Fruit fly (Drosophila melanogaster) whole organism, embryonic: Measurements from ENCODE around the gene Kap3.

ENCODE experiments used
- Bgb ChIP-seq: fragments of 200-800 bp; sonication (Bioruptor generic); IDR thresholded peaks from 2 replicates; pipeline ENCODE4 v1.3.6; 2022; ENCODE audit warnings: missing biosample characterization, missing genetic modification characterization; ENCODE audit not compliant: partially characterized antibody
- BtbVII ChIP-seq: fragments of 200-800 bp; sonication (Bioruptor generic); optimal IDR thresholded peaks from 3 replicates; lab custom pipeline; 2017; ENCODE audit warnings: missing biosample characterization, mild to moderate bottlenecking, missing genetic modification characterization
- CG10565 ChIP-seq: fragments of 200-800 bp; sonication (Bioruptor generic); optimal IDR thresholded peaks from 3 replicates; lab custom pipeline; 2016; ENCODE audit warnings: missing biosample characterization, mild to moderate bottlenecking, missing genetic modification characterization
- CG10654 ChIP-seq: fragments of 200-800 bp; sonication (Bioruptor generic); optimal IDR thresholded peaks from 2 replicates; lab custom pipeline; 2016; ENCODE audit warnings: missing biosample characterization, missing genetic modification characterization
- CG11560 ChIP-seq: fragments of 200-800 bp; sonication (Bioruptor generic); IDR thresholded peaks from 3 replicates; pipeline ENCODE4 v1.3.6; 2022; ENCODE audit warnings: missing biosample characterization, missing genetic modification characterization
- CG11695 ChIP-seq: fragments of 200-800 bp; sonication (Bioruptor generic); IDR thresholded peaks from 3 replicates; pipeline ENCODE4 v1.3.6; 2022; ENCODE audit warnings: missing biosample characterization, missing genetic modification characterization
- CG11723 ChIP-seq: fragments of 200-800 bp; sonication (Bioruptor generic); optimal IDR thresholded peaks from 2 replicates; lab custom pipeline; 2017; ENCODE audit warnings: missing biosample characterization, mild to moderate bottlenecking, missing genetic modification characterization
- CG12299 ChIP-seq: fragments of 200-800 bp; sonication (Bioruptor generic); optimal IDR thresholded peaks from 2 replicates; lab custom pipeline; 2018; ENCODE audit warnings: missing biosample characterization, mild to moderate bottlenecking, missing genetic modification characterization
- CG14710 ChIP-seq: fragments of 200-800 bp; sonication (Bioruptor generic); optimal IDR thresholded peaks from 3 replicates; lab custom pipeline; 2019; ENCODE audit warnings: missing biosample characterization, mild to moderate bottlenecking, missing genetic modification characterization, moderate library complexity
- CG14860 ChIP-seq: fragments of 200-800 bp; sonication (Bioruptor generic); IDR thresholded peaks from 3 replicates; pipeline ENCODE4 v1.3.6; 2022; ENCODE audit warnings: missing biosample characterization, missing genetic modification characterization; ENCODE audit not compliant: partially characterized antibody
- CG15601 ChIP-seq: fragments of 200-800 bp; sonication (Bioruptor generic); optimal IDR thresholded peaks from 3 replicates; lab custom pipeline; 2019; ENCODE audit warnings: missing biosample characterization, mild to moderate bottlenecking, missing genetic modification characterization, moderate library complexity
- CG1647 ChIP-seq: fragments of 200-800 bp; sonication (Bioruptor generic); optimal IDR thresholded peaks from 3 replicates; lab custom pipeline; 2016; ENCODE audit warnings: missing biosample characterization, missing genetic modification characterization
- CG17829 ChIP-seq: fragments of 200-800 bp; optimal IDR thresholded peaks from 2 replicates; lab custom pipeline; 2019; ENCODE audit warnings: missing biosample characterization, mild to moderate bottlenecking, missing genetic modification characterization, moderate library complexity
- CG18599 ChIP-seq: fragments of 200-800 bp; sonication (Bioruptor generic); optimal IDR thresholded peaks from 3 replicates; lab custom pipeline; 2017; ENCODE audit warnings: missing biosample characterization, missing genetic modification characterization, mild to moderate bottlenecking, moderate library complexity, missing genetic modification reagents
- CG3065 ChIP-seq: fragments of 200-800 bp; sonication (Bioruptor generic); optimal IDR thresholded peaks from 2 replicates; lab custom pipeline; 2016; ENCODE audit warnings: missing biosample characterization, missing genetic modification characterization
- CG33213 ChIP-seq: fragments of 200-800 bp; sonication (Bioruptor generic); optimal IDR thresholded peaks from 3 replicates; lab custom pipeline; 2016; ENCODE audit warnings: missing biosample characterization, missing genetic modification characterization
- CG34224 ChIP-seq: fragments of 200-800 bp; sonication (Bioruptor generic); IDR thresholded peaks from 3 replicates; pipeline ENCODE4 v1.3.6; 2022; ENCODE audit warnings: missing biosample characterization, missing genetic modification characterization; ENCODE audit not compliant: partially characterized antibody
- CG5245 ChIP-seq: fragments of 200-800 bp; sonication (Bioruptor generic); optimal IDR thresholded peaks from 3 replicates; lab custom pipeline; 2016; ENCODE audit warnings: missing biosample characterization, missing genetic modification characterization
- CG6654 ChIP-seq: fragments of 200-800 bp; sonication (Bioruptor generic); optimal IDR thresholded peaks from 2 replicates; lab custom pipeline; 2017; ENCODE audit warnings: missing biosample characterization, mild to moderate bottlenecking, missing genetic modification characterization
- CG6813 ChIP-seq: fragments of 200-800 bp; sonication (Bioruptor generic); optimal IDR thresholded peaks from 2 replicates; lab custom pipeline; 2017; ENCODE audit warnings: missing biosample characterization, missing genetic modification characterization, mild to moderate bottlenecking, moderate library complexity, missing genetic modification reagents
- CG7839 ChIP-seq: fragments of 200-800 bp; sonication (Bioruptor generic); optimal IDR thresholded peaks from 3 replicates; lab custom pipeline; 2018; ENCODE audit warnings: missing biosample characterization, mild to moderate bottlenecking, missing genetic modification characterization, moderate library complexity
- CG8765 ChIP-seq: fragments of 200-800 bp; sonication (Bioruptor generic); IDR thresholded peaks from 2 replicates; pipeline ENCODE4 v1.3.6; 2022; ENCODE audit warnings: missing biosample characterization, missing genetic modification characterization
- Dbx ChIP-seq: fragments of 200-800 bp; sonication (Bioruptor generic); IDR thresholded peaks from 3 replicates; pipeline ENCODE4 v1.3.6; 2022; ENCODE audit warnings: missing biosample characterization, missing genetic modification characterization
- Dek ChIP-seq: fragments of 200-800 bp; sonication (Bioruptor generic); optimal IDR thresholded peaks from 3 replicates; lab custom pipeline; 2019; ENCODE audit warnings: missing biosample characterization, mild to moderate bottlenecking, missing genetic modification characterization, moderate library complexity
- Fer1 ChIP-seq: fragments of 200-800 bp; sonication (Bioruptor generic); optimal IDR thresholded peaks from 2 replicates; lab custom pipeline; 2017; ENCODE audit warnings: missing biosample characterization, mild to moderate bottlenecking, missing genetic modification characterization
- HHEX ChIP-seq: fragments of 200-800 bp; sonication (Bioruptor generic); optimal IDR thresholded peaks from 3 replicates; lab custom pipeline; 2017; ENCODE audit warnings: missing biosample characterization, mild to moderate bottlenecking, missing genetic modification characterization, missing genetic modification reagents
- HLH4C ChIP-seq: fragments of 200-800 bp; sonication (Bioruptor generic); IDR thresholded peaks from 3 replicates; pipeline ENCODE4 v1.3.6; 2022; ENCODE audit warnings: missing biosample characterization, missing genetic modification characterization; ENCODE audit not compliant: partially characterized antibody
- Lim3 ChIP-seq: fragments of 200-800 bp; sonication (Bioruptor generic); IDR thresholded peaks from 2 replicates; pipeline ENCODE4 v1.3.6; 2022; ENCODE audit warnings: missing biosample characterization, missing genetic modification characterization
- MTF-1 ChIP-seq: fragments of 200-800 bp; sonication (Bioruptor generic); optimal IDR thresholded peaks from 2 replicates; lab custom pipeline; 2018; ENCODE audit warnings: missing biosample characterization, mild to moderate bottlenecking, missing genetic modification characterization, borderline replicate concordance
- Med ChIP-seq: fragments of 200-800 bp; sonication (Bioruptor generic); peaks from one replicate; lab custom pipeline; 2016; ENCODE audit warnings: missing biosample characterization, missing genetic modification characterization, mild to moderate bottlenecking, inconsistent platforms, moderate library complexity
- Myb ChIP-seq: fragments of 200-800 bp; sonication (Bioruptor generic); optimal IDR thresholded peaks from 2 replicates; lab custom pipeline; 2016; ENCODE audit warnings: missing biosample characterization, missing genetic modification characterization
- NK7.1 ChIP-seq: fragments of 200-800 bp; sonication (Bioruptor generic); optimal IDR thresholded peaks from 3 replicates; lab custom pipeline; 2016; ENCODE audit warnings: missing biosample characterization, missing genetic modification characterization
- ara ChIP-seq: fragments of 200-800 bp; sonication (Bioruptor generic); IDR thresholded peaks from 2 replicates; pipeline ENCODE4 v1.3.6; 2022; ENCODE audit warnings: missing biosample characterization, missing genetic modification characterization
- bsh ChIP-seq, 2 experiments: fragments of 200-800 bp; sonication (Bioruptor generic); optimal IDR thresholded peaks; 2 replicates each; lab custom pipeline; 2017 to 2018; ENCODE audit warnings: mild to moderate bottlenecking in 2 of 2, missing biosample characterization in 2 of 2, missing genetic modification characterization in 2 of 2, moderate library complexity in 1 of 2
- caup ChIP-seq: fragments of 200-800 bp; sonication (Bioruptor generic); optimal IDR thresholded peaks from 3 replicates; lab custom pipeline; 2017; ENCODE audit warnings: missing biosample characterization, mild to moderate bottlenecking, missing genetic modification characterization, moderate library complexity; ENCODE audit not compliant: severe bottlenecking
- da ChIP-seq: fragments of 200-800 bp; sonication (Bioruptor generic); optimal IDR thresholded peaks from 2 replicates; lab custom pipeline; 2016; ENCODE audit warnings: missing biosample characterization, missing genetic modification characterization
- dmrt11E ChIP-seq: fragments of 200-800 bp; sonication (Bioruptor generic); optimal IDR thresholded peaks from 3 replicates; lab custom pipeline; 2018; ENCODE audit warnings: missing biosample characterization, mild to moderate bottlenecking, missing genetic modification characterization, moderate library complexity
- fd64A ChIP-seq: fragments of 200-800 bp; sonication (Bioruptor generic); optimal IDR thresholded peaks from 3 replicates; lab custom pipeline; 2018; ENCODE audit warnings: missing biosample characterization, mild to moderate bottlenecking, missing genetic modification characterization
- hbn ChIP-seq: fragments of 200-800 bp; sonication (Bioruptor generic); IDR thresholded peaks from 2 replicates; pipeline ENCODE4 v1.3.6; 2022; ENCODE audit warnings: missing biosample characterization, missing genetic modification characterization; ENCODE audit not compliant: partially characterized antibody
- jing ChIP-seq: fragments of 200-800 bp; sonication (Bioruptor generic); optimal IDR thresholded peaks from 2 replicates; lab custom pipeline; 2018; ENCODE audit warnings: missing biosample characterization, mild to moderate bottlenecking, missing genetic modification characterization
- odd ChIP-seq: fragments of 200-800 bp; sonication (Bioruptor generic); optimal IDR thresholded peaks from 2 replicates; lab custom pipeline; 2017; ENCODE audit warnings: missing biosample characterization, mild to moderate bottlenecking, missing genetic modification characterization
- sc ChIP-seq, 3 experiments: fragments of >200 bp in 2 of 3; fragments of 200-800 bp in 1 of 3; sonication (Bioruptor generic) in 1 of 3; optimal IDR thresholded peaks; 2 replicates in 2 of 3; 3 replicates in 1 of 3; lab custom pipeline; 2017; ENCODE audit warnings: mild to moderate bottlenecking in 1 of 3, missing biosample characterization in 1 of 3, missing genetic modification characterization in 1 of 3, missing genetic modification reagents in 1 of 3
- sima ChIP-seq: fragments of 200-800 bp; sonication (Bioruptor generic); optimal IDR thresholded peaks from 2 replicates; lab custom pipeline; 2016; ENCODE audit warnings: missing biosample characterization, missing genetic modification characterization
- tgo ChIP-seq: fragments of 200-800 bp; sonication (Bioruptor generic); IDR thresholded peaks from 3 replicates; pipeline ENCODE4 v1.3.6; 2022; ENCODE audit warnings: missing biosample characterization, missing genetic modification characterization
- tin ChIP-seq: fragments of 200-800 bp; sonication (Bioruptor generic); optimal IDR thresholded peaks from 3 replicates; lab custom pipeline; 2016; ENCODE audit warnings: missing biosample characterization, missing genetic modification characterization
- trh ChIP-seq: fragments of 200-800 bp; sonication (Bioruptor generic); optimal IDR thresholded peaks from 2 replicates; lab custom pipeline; 2016; ENCODE audit warnings: missing biosample characterization, missing genetic modification characterization
- tup ChIP-seq: fragments of 200-800 bp; sonication (Bioruptor generic); optimal IDR thresholded peaks from 2 replicates; lab custom pipeline; 2016; ENCODE audit warnings: missing biosample characterization, mild to moderate bottlenecking, missing genetic modification characterization, moderate library complexity
- vvl ChIP-seq: fragments of 200-800 bp; sonication (Bioruptor generic); IDR thresholded peaks from 2 replicates; pipeline ENCODE4 v1.3.6; 2022; ENCODE audit warnings: missing biosample characterization, missing genetic modification characterization

Gene Kap3

DNA sequence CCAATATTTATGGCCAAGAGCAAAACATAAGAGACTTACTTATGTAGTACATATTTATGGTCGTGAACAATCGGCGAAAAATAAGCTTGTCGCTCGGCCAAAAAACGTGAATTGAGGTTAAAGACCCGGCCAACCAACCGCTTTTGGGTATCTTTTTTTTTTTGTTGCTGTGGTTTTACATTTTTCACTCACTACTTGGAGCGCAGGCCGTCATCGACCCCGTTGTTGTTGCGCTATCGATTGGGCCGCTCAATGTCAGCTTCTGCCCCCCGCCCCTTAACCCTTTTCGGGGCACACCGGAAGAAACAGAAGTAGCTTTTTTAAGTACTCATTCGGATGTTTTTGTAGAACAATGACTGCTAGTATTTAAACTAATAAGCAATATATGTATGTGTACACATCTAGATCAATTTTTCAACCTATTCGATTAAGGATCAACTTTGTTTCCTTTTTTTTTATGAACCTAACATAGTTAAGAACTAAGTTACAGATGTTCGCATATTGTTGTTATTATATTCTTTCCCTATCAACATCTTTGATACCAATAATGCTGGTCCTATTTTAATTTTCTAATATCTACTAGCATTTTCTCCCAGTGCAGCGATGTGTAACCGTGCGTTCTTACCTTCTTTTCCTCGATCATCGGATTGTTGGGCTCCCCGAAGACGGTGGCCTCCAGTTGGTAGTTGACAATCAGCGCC lies 1.7 kb downstream of the Kap3 start (continued):
- TF ChIP-seq CG14860 (GFP tag; lab: Robert Waterston, UW) (no peak), CG11723 (GFP tag; lab: Kevin White, UChicago) (no peak), CG6654 (GFP tag; lab: Kevin White, UChicago) (peak; percentile 48), Fer1 (GFP tag; lab: Kevin White, UChicago) (peak; percentile 70), CG3065 (peak; percentile 8), Myb (GFP tag; lab: Kevin White, UChicago) (peak; percentile 39), BtbVII (GFP tag; lab: Kevin White, UChicago) (peak; percentile 58), CG15601 (peak; percentile 68), MTF-1 (GFP tag; lab: Kevin White, UChicago) (peak; percentile 16), vvl (peak; percentile 54), HHEX (peak; percentile 71), NK7.1 (GFP tag; lab: Kevin White, UChicago) (peak; percentile 78), HLH4C (no peak), trh (GFP tag; lab: Kevin White, UChicago) (peak; percentile 53), CG11695 (GFP tag; lab: Robert Waterston, UW) (peak; percentile 73), CG33213 (peak; percentile 47), sima (GFP tag; lab: Kevin White, UChicago) (peak; percentile 33), tgo (GFP tag; lab: Robert Waterston, UW) (peak; percentile 46; the same call in 2 of the 3 replicates), CG10565 (GFP tag; lab: Kevin White, UChicago) (peak; percentile 37), CG7839 (tag; lab: Kevin White, UChicago) (peak; percentile 84), CG1647 (peak; percentile 8), tup (no peak), Med (GFP tag; lab: Kevin White, UChicago) (peak; percentile 90), CG12299 (tag; lab: Kevin White, UChicago) (peak; percentile 39), Lim3 (GFP tag; lab: Robert Waterston, UW) (no peak), caup (GFP tag; lab: Kevin White, UChicago) (peak; percentile 20), da (no peak), CG18599 (GFP tag; lab: Kevin White, UChicago) (no peak), sc (optimal IDR thresholded peaks at IDR 0.05; lab: Kevin White, UChicago) (no peak), sc (GFP tag; optimal IDR thresholded peaks at IDR 0.05; lab: Kevin White, UChicago) (peak; percentile 51), Dek (peak; percentile 63), odd (GFP tag; lab: Kevin White, UChicago) (no peak), CG10654 (GFP tag; lab: Kevin White, UChicago) (peak; percentile 41), bsh (GFP tag; optimal IDR thresholded peaks at IDR 0.05; lab: Kevin White, UChicago) (peak in 1 of 2 experiments; percentile 77), CG6813 (peak; percentile 66), ara (GFP tag; lab: Robert Waterston, UW) (no peak), Bgb (GFP tag; lab: Robert Waterston, UW) (no peak), Dbx (peak; percentile 46; the same call in 2 of the 3 replicates), jing (peak; percentile 17), CG17829 (tag; lab: Kevin White, UChicago) (peak; percentile 64), hbn (GFP tag; lab: Robert Waterston, UW) (no peak), CG8765 (GFP tag; lab: Robert Waterston, UW) (no peak), fd64A (GFP tag; lab: Kevin White, UChicago) (no peak), CG5245 (GFP tag; lab: Kevin White, UChicago) (peak; percentile 50), dmrt11E (peak; percentile 70), CG11560 (tag; lab: Robert Waterston, UW) (no peak), CG14710 (tag; lab: Kevin White, UChicago) (peak; percentile 81), CG34224 (no peak), tin (GFP tag; lab: Kevin White, UChicago) (peak; percentile 57)
